Fruit fly (Drosophila melanogaster): ENCODE data around the gene sordd1.

sordd1 gene

DNA sequence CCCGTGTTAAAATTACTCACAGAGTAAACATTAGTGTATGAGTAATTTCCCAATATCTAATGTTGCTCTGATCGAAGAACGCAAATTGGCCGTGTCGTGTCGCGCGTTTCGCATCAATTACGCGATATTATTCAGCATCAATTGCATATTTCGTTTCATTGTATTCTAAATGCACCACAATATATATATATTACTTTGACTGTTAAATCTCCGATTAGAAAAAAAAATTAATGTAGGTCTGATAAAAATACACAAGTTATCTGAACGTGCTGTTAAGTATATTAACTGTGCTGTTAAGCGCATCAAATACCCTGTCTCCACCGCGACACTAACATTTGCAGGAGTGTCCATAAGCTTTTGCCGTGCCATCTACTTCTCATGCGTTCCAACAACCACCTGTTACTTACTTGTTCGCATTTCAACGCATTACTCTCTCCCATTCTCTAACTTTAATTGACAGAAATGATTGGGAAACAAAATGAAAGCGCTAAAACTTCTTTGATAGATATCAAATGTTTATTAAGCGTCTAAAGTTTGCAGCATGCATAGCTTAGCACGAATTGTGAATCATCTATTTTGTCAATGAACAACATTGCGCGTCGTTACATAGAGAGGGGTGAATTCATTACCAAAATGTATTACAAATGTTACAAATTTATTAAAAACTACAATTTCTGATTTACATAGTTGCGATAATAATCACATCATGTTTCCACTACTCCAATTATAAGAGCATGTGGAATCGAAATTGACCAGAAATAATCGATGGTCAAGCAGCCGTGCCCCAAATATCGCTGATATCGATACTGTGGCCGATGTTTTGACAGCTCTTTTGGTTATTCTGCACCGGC, 35.2 kb downstream of the sordd1 start, which contains the start of the genes Graf and mRpL3 (continued):
- TF ChIP-seq Hand (GFP tag; optimal IDR thresholded peaks at IDR 0.05) (no peak), Opbp (GFP tag; IDR thresholded peaks at IDR 0.05; ENCODE audit: partially characterized antibody) (peak; percentile 94), lola (GFP tag; optimal IDR thresholded peaks at IDR 0.05) (peak in 1 of 3 experiments; percentile 85), Eip74EF (GFP tag; optimal IDR thresholded peaks at IDR 0.05) (no peak), CG16813 (GFP tag; IDR thresholded peaks at IDR 0.05; ENCODE audit: partially characterized antibody) (peak; percentile 92), yki (optimal IDR thresholded peaks at IDR 0.05) (no peak), CG17612 (GFP tag; IDR thresholded peaks at IDR 0.05) (no peak), Oaz (GFP tag; IDR thresholded peaks at IDR 0.05) (no peak), slp2 (GFP tag; optimal IDR thresholded peaks at IDR 0.05) (no peak), chif (GFP tag; optimal IDR thresholded peaks at IDR 0.05) (no peak), pho (GFP tag; optimal IDR thresholded peaks at IDR 0.05) (no peak), ken (GFP tag; IDR thresholded peaks at IDR 0.05) (no peak), CG30403 (GFP tag; optimal IDR thresholded peaks at IDR 0.05) (no peak), fd64A (GFP tag; optimal IDR thresholded peaks at IDR 0.05) (no peak), NC2α (GFP tag; optimal IDR thresholded peaks at IDR 0.05) (no peak), CG11093 (GFP tag; IDR thresholded peaks at IDR 0.05) (no peak), jumu (GFP tag; optimal IDR thresholded peaks at IDR 0.05) (no peak), CG17385 (GFP tag; optimal IDR thresholded peaks at IDR 0.05) (no peak), D19B (GFP tag; optimal IDR thresholded peaks at IDR 0.05) (no peak), sr (GFP tag; IDR thresholded peaks at IDR 0.05) (no peak), fru (optimal IDR thresholded peaks at IDR 0.05) (no peak), CG7357 (GFP tag; IDR thresholded peaks at IDR 0.05) (peak; percentile 85), Adf1 (GFP tag; IDR thresholded peaks at IDR 0.05) (no peak), row (GFP tag; IDR thresholded peaks at IDR 0.05) (peak; percentile 57), ttk (GFP tag; IDR thresholded peaks at IDR 0.05) (no peak), CG4707 (GFP tag; optimal IDR thresholded peaks at IDR 0.05) (no peak), lab (GFP tag; optimal IDR thresholded peaks at IDR 0.05) (no peak), az2 (GFP tag; optimal IDR thresholded peaks at IDR 0.05) (no peak), nerfin-1 (tag; optimal IDR thresholded peaks at IDR 0.05) (no peak), zen (tag; optimal IDR thresholded peaks at IDR 0.05) (no peak), HLHmδ (GFP tag; optimal IDR thresholded peaks at IDR 0.05) (no peak), CG13123 (GFP tag; optimal IDR thresholded peaks at IDR 0.05) (no peak), CG15514 (GFP tag; optimal IDR thresholded peaks at IDR 0.05) (peak; percentile 19), Hr3 (GFP tag; optimal IDR thresholded peaks at IDR 0.05) (peak; percentile 4), CG8290 (GFP tag; optimal IDR thresholded peaks at IDR 0.05) (no peak), CG8290 (tag; optimal IDR thresholded peaks at IDR 0.05) (no peak), CG33557 (GFP tag; optimal IDR thresholded peaks at IDR 0.05) (no peak), wdn (GFP tag; IDR thresholded peaks at IDR 0.05) (no peak), CG4820 (GFP tag; optimal IDR thresholded peaks at IDR 0.05) (no peak), CG17912 (GFP tag; optimal IDR thresholded peaks at IDR 0.05) (no peak), CG8478 (optimal IDR thresholded peaks at IDR 0.05) (no peak), CG10959 (GFP tag; IDR thresholded peaks at IDR 0.05) (no peak), btn (GFP tag; optimal IDR thresholded peaks at IDR 0.05) (no peak), sim (GFP tag; IDR thresholded peaks at IDR 0.05) (no peak), CG14710 (tag; optimal IDR thresholded peaks at IDR 0.05) (peak; percentile 41), CG17186 (GFP tag; optimal IDR thresholded peaks at IDR 0.05) (peak; percentile 99), PHDP (tag; optimal IDR thresholded peaks at IDR 0.05) (no peak), hb (GFP tag; IDR thresholded peaks at IDR 0.05; ENCODE audit: partially characterized antibody) (peak; percentile 93), Rfx (GFP tag; IDR thresholded peaks at IDR 0.05) (0 out of 2 replicates have a peak, but pooled peaks have one; percentile 27), CG7271 (tag; optimal IDR thresholded peaks at IDR 0.05) (no peak), peb (GFP tag; IDR thresholded peaks at IDR 0.05) (no peak)
